Worm (Caenorhabditis elegans): ENCODE data around the gene F02A9.1.

The F02A9.1 gene

ce11 chrIII:9052371-9052978, 25.1 kb downstream of the F02A9.1 start:
- TF ChIP-seq sem-2 (GFP tag; optimal IDR thresholded peaks at IDR 0.05): no peak
- peak; percentile 28 for TF ChIP-seq mls-2 (tag; optimal IDR thresholded peaks at IDR 0.05)
- no peak for TF ChIP-seq ceh-43 (GFP tag; optimal IDR thresholded peaks at IDR 0.05)
- TF ChIP-seq ham-2 (GFP tag; optimal IDR thresholded peaks at IDR 0.05): peak; percentile 47
- peak; percentile 59 for TF ChIP-seq ces-1 (GFP tag; optimal IDR thresholded peaks at IDR 0.05)
- TF ChIP-seq cnd-1 (tag; optimal IDR thresholded peaks at IDR 0.05): no peak

DNA sequence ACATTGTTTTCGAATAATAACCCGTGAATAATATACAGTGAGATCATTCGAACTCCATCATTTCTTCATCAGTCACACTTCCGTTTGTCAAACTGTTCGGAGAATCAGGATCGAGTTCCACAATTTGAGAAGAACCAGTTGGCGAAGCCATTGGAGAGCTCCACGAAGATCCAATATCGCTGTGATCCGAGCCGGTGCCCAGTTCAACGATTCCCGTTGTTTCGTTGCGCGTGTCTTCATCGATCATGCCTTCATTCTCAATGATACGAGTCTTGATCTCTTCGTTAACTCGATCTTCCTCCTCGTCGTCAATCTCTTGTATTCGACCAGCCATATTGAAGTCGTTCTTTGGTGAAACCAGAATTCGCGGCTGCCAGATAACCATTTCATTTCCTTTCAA, 25.9 kb downstream of the F02A9.1 start:
- no peak for TF ChIP-seq cnd-1 (tag; optimal IDR thresholded peaks at IDR 0.05)
- no peak for TF ChIP-seq blmp-1 (tag; optimal IDR thresholded peaks at IDR 0.05)
- TF ChIP-seq zip-8 (tag; optimal IDR thresholded peaks at IDR 0.05): no peak
- TF ChIP-seq unc-39 (tag; optimal IDR thresholded peaks at IDR 0.05): no peak
- TF ChIP-seq flh-1 (GFP tag; optimal IDR thresholded peaks at IDR 0.05): no peak
- no peak for TF ChIP-seq snpc-4 (tag; optimal IDR thresholded peaks at IDR 0.05)
- TF ChIP-seq mab-5 (tag; optimal IDR thresholded peaks at IDR 0.05): no peak
- no peak for TF ChIP-seq M03D4.4 (tag; optimal IDR thresholded peaks at IDR 0.05)
- TF ChIP-seq ceh-39 (tag; optimal IDR thresholded peaks at IDR 0.05): no peak
- TF ChIP-seq lin-32 (GFP tag; optimal IDR thresholded peaks at IDR 0.05): no peak
- TF ChIP-seq bed-3 (GFP tag; optimal IDR thresholded peaks at IDR 0.05): no peak
- no peak for TF ChIP-seq ham-2 (GFP tag; optimal IDR thresholded peaks at IDR 0.05)
- TF ChIP-seq ceh-83 (GFP tag; optimal IDR thresholded peaks at IDR 0.05): no peak

DNA sequence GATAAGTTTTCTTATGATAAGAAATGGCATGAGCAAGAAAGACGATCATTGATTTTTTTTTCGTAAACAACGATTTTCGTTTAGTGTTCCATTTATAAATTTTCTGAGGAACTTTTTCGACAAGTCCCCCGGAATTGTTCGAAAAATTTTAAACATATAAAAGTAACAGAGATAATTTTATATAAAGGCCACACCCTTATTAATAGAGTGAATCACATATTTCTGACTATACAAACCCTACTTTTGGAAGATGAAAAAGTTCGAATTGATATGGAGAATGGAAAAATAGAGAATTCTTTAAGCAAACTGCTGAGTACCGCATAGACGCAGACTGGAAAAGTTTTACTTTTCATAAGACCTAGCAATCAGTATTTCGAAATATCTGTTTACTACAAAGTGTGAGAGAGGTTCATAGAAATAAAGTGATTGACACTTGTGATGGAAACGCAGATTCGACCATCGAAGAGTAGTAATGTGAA, 26.4 kb downstream of the F02A9.1 start:
- TF ChIP-seq mls-2 (tag; optimal IDR thresholded peaks at IDR 0.05) (peak; percentile 12), nhr-12 (tag; optimal IDR thresholded peaks at IDR 0.05) (no peak), ceh-43 (GFP tag; optimal IDR thresholded peaks at IDR 0.05) (peak; percentile 6), ces-1 (GFP tag; optimal IDR thresholded peaks at IDR 0.05) (peak; percentile 23), ceh-83 (GFP tag; optimal IDR thresholded peaks at IDR 0.05) (no peak), M03D4.4 (tag; optimal IDR thresholded peaks at IDR 0.05) (peak; percentile 18), unc-62 (GFP tag; optimal IDR thresholded peaks at IDR 0.05) (peak; percentile 58), elt-3 (tag; optimal IDR thresholded peaks at IDR 0.05) (no peak), nhr-2 (tag; optimal IDR thresholded peaks at IDR 0.05) (peak; percentile 22)

DNA sequence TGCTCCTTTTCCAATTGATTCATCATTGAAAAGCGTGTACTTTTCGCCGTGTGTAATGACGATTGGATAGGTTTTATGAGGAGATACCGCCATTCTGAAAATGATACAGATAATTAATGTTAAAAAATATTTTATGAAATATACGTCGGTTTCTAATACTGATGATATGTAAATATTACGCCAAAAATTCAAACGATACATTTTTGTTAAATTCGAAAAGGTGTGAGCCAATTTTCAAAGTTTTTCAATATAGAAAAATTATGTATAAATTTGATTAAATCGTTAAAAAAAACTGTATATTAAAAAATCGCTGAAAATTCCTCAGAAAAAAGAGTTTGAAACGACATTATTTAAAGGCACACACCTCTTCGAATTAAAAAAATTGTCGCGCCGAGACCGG, 27.0 kb downstream of the F02A9.1 start, which contains the start of gene ikke-1:
TSS of gene ikke-1 (minus strand) at position 101 of the 400 bp plus-strand sequence.
- TF ChIP-seq ceh-43 (GFP tag; optimal IDR thresholded peaks at IDR 0.05) (no peak), zip-8 (tag; optimal IDR thresholded peaks at IDR 0.05) (no peak), nhr-2 (tag; optimal IDR thresholded peaks at IDR 0.05) (peak; percentile 11)

- TF ChIP-seq mab-5 (tag; optimal IDR thresholded peaks at IDR 0.05): no peak
- TF ChIP-seq ztf-11 (tag; optimal IDR thresholded peaks at IDR 0.05): no peak
- TF ChIP-seq tbx-8 (GFP tag; optimal IDR thresholded peaks at IDR 0.05): no peak
Observed at ce11 chrIII:9047260-9047659, 30.3 kb downstream of the F02A9.1 start.

DNA sequence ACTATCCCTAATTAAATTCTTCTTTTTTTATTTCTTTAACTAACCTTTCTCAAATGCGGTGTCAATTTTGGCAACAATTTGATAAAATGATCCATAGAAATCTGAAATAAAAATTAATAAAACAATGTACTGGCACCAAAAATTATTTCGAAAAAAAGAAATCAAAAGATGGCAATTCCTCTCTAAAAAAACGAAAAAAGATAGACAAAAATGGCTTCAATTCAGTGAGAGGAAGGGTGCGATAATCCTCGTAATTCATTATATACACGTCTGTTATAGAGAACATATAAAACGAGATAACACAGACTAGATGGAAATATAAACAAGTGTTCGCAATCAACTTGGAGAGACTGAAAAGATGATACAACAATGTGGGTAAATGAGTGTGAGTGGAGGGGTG, 31.8 kb downstream of the F02A9.1 start, which contains the start of gene R107.2:
TSS of gene R107.2 (minus strand) at position 101 of the 400 bp plus-strand sequence.
- no peak for TF ChIP-seq snpc-4 (tag; optimal IDR thresholded peaks at IDR 0.05)
- no peak for TF ChIP-seq blmp-1 (tag; optimal IDR thresholded peaks at IDR 0.05)
- no peak for TF ChIP-seq ceh-39 (tag; optimal IDR thresholded peaks at IDR 0.05)
- no peak for TF ChIP-seq sem-2 (GFP tag; optimal IDR thresholded peaks at IDR 0.05)
- TF ChIP-seq bed-3 (GFP tag; optimal IDR thresholded peaks at IDR 0.05): no peak
- no peak for TF ChIP-seq sptf-1 (tag; optimal IDR thresholded peaks at IDR 0.05)
- TF ChIP-seq hlh-1 (tag; optimal IDR thresholded peaks at IDR 0.05): no peak

- no peak for TF ChIP-seq lin-32 (GFP tag; optimal IDR thresholded peaks at IDR 0.05)
- no peak for TF ChIP-seq snpc-4 (tag; optimal IDR thresholded peaks at IDR 0.05)
Observed at ce11 chrIII:9043200-9043599, 34.4 kb downstream of the F02A9.1 start, which contains the start of gene nac-2. nac-2 (minus strand) TSS chrIII:9043300.
